Worm (Caenorhabditis elegans): Measurements from ENCODE around the gene set-24.

ce11 chrII:12077281-12077680, 53.5 kb downstream of the set-24 start:
- TF ChIP-seq pes-1 (GFP tag; IDR thresholded peaks at IDR 0.05) (no peak), ceh-13 (GFP tag; optimal IDR thresholded peaks at IDR 0.05) (no peak), ama-1 (optimal IDR thresholded peaks at IDR 0.05) (no peak), flt-1 (GFP tag; IDR thresholded peaks at IDR 0.05) (no peak), hnd-1 (tag; optimal IDR thresholded peaks at IDR 0.05) (no peak)
